Fruit fly (Drosophila melanogaster): ENCODE measurements around the gene Arp5.
A peak's percentile ranks its signal among the peaks of the same experiment; 100 is the strongest.

Arp5 gene

dm6 chr3R:18226809-18227157, 41.5 kb downstream of the Arp5 start:
- 0 out of 3 replicates have a peak, but pooled peaks have one; percentile 44 for TF ChIP-seq ci (GFP tag; IDR thresholded peaks at IDR 0.05)
- TF ChIP-seq CG18599 (GFP tag; optimal IDR thresholded peaks at IDR 0.05), result no peak
- TF ChIP-seq shn (GFP tag; optimal IDR thresholded peaks at IDR 0.05), result no peak
- no peak for TF ChIP-seq CTCF (GFP tag; optimal IDR thresholded peaks at IDR 0.05)
- TF ChIP-seq slp2 (GFP tag; optimal IDR thresholded peaks at IDR 0.05), result no peak
- peak in 1 of 2 experiments; percentile 24 for TF ChIP-seq Pdp1 (GFP tag; optimal IDR thresholded peaks at IDR 0.05)
- TF ChIP-seq CG17385 (GFP tag; optimal IDR thresholded peaks at IDR 0.05), result no peak
- peak; percentile 44 for TF ChIP-seq gcm (GFP tag; optimal IDR thresholded peaks at IDR 0.05)
- TF ChIP-seq CG4617 (GFP tag; optimal IDR thresholded peaks at IDR 0.05; ENCODE audit: borderline replicate concordance), result no peak
- TF ChIP-seq CG8765 (GFP tag; IDR thresholded peaks at IDR 0.05), result no peak
- TF ChIP-seq CG34224 (GFP tag; IDR thresholded peaks at IDR 0.05; ENCODE audit: partially characterized antibody), result no peak
- TF ChIP-seq ERR (GFP tag; optimal IDR thresholded peaks at IDR 0.05), result peak; percentile 92
- TF ChIP-seq CG8359 (GFP tag; optimal IDR thresholded peaks at IDR 0.05; ENCODE audit: borderline replicate concordance), result no peak
- TF ChIP-seq CG17361 (GFP tag; IDR thresholded peaks at IDR 0.05), result no peak
- no peak for TF ChIP-seq Aef1 (GFP tag; IDR thresholded peaks at IDR 0.05)
- no peak for TF ChIP-seq insv (GFP tag; optimal IDR thresholded peaks at IDR 0.05)
- TF ChIP-seq Optix (GFP tag; IDR thresholded peaks at IDR 0.05), result no peak
- TF ChIP-seq dysf (GFP tag; IDR thresholded peaks at IDR 0.05), result no peak
- TF ChIP-seq Asciz (GFP tag; optimal IDR thresholded peaks at IDR 0.05), result no peak
- TF ChIP-seq dan (GFP tag; IDR thresholded peaks at IDR 0.05), result no peak
- TF ChIP-seq bigmax (GFP tag; optimal IDR thresholded peaks at IDR 0.05), result peak; percentile 94
- TF ChIP-seq ara (GFP tag; IDR thresholded peaks at IDR 0.05), result 0 out of 2 replicates have a peak, but pooled peaks have one; percentile 25
- no peak for TF ChIP-seq psq (GFP tag; optimal IDR thresholded peaks at IDR 0.05)
- TF ChIP-seq H15 (GFP tag; IDR thresholded peaks at IDR 0.05), result no peak
- no peak for TF ChIP-seq zen (tag; optimal IDR thresholded peaks at IDR 0.05)
- TF ChIP-seq CG17359 (tag; optimal IDR thresholded peaks at IDR 0.05), result no peak
- no peak for TF ChIP-seq CG16863 (GFP tag; optimal IDR thresholded peaks at IDR 0.05)
- no peak for TF ChIP-seq Kr (GFP tag; optimal IDR thresholded peaks at IDR 0.05)
- no peak for TF ChIP-seq CG42726 (GFP tag; IDR thresholded peaks at IDR 0.05; ENCODE audit: partially characterized antibody)
- no peak for TF ChIP-seq cwo (GFP tag; optimal IDR thresholded peaks at IDR 0.05)
- 0 out of 2 replicates have a peak, but pooled peaks have one; percentile 13 for TF ChIP-seq CG14441 (GFP tag; IDR thresholded peaks at IDR 0.05)
- no peak for TF ChIP-seq CG10267 (tag; optimal IDR thresholded peaks at IDR 0.05)
- no peak for TF ChIP-seq dpn (GFP tag; optimal IDR thresholded peaks at IDR 0.05)
- no peak for TF ChIP-seq exex (tag; optimal IDR thresholded peaks at IDR 0.05)
- TF ChIP-seq bsh (GFP tag; optimal IDR thresholded peaks at IDR 0.05), result no peak
- TF ChIP-seq Rfx (GFP tag; IDR thresholded peaks at IDR 0.05), result no peak
- no peak for TF ChIP-seq Med (GFP tag)
- TF ChIP-seq CG10274 (GFP tag; optimal IDR thresholded peaks at IDR 0.05), result no peak
- no peak for TF ChIP-seq vfl (GFP tag; optimal IDR thresholded peaks at IDR 0.05)
- TF ChIP-seq CG2712 (tag; optimal IDR thresholded peaks at IDR 0.05), result no peak
- TF ChIP-seq NfI (GFP tag; optimal IDR thresholded peaks at IDR 0.05), result no peak
- TF ChIP-seq CG12299 (tag; optimal IDR thresholded peaks at IDR 0.05), result no peak
- TF ChIP-seq jing (GFP tag; optimal IDR thresholded peaks at IDR 0.05), result no peak
- TF ChIP-seq btn (GFP tag; optimal IDR thresholded peaks at IDR 0.05), result no peak
- no peak for TF ChIP-seq pros (GFP tag; optimal IDR thresholded peaks at IDR 0.05)
- TF ChIP-seq HLH4C (GFP tag; IDR thresholded peaks at IDR 0.05; ENCODE audit: partially characterized antibody), result 0 out of 3 replicates have a peak, but pooled peaks have one; percentile 20
- TF ChIP-seq Dref (GFP tag; IDR thresholded peaks at IDR 0.05), result peak; percentile 18; the same call in 1 of the 2 replicates
- peak; percentile 86 for TF ChIP-seq crol (GFP tag; IDR thresholded peaks at IDR 0.05)
- TF ChIP-seq sna (GFP tag; IDR thresholded peaks at IDR 0.05; ENCODE audit: partially characterized antibody), result no peak
- TF ChIP-seq Oaz (GFP tag; IDR thresholded peaks at IDR 0.05), result no peak
- TF ChIP-seq fu2 (GFP tag; optimal IDR thresholded peaks at IDR 0.05), result peak; percentile 20
